Fruit fly (Drosophila melanogaster) S2 (cell line): ENCODE results near the gene pelo.

Experiments used
- CG8478 ChIP-seq: fragments of >200 bp; optimal IDR thresholded peaks from 2 replicates; lab custom pipeline; 2018
- CTCF ChIP-seq, 2 experiments: fragments of >200 bp; optimal IDR thresholded peaks; 2 replicates each; lab custom pipeline; 2018

The pelo gene

dm6 chr2L:9700454-9700853, at the start of gene pelo:
TSS of gene pelo (plus strand) at chr2L:9700810.
- TF ChIP-seq CG8478, result no peak

- TF ChIP-seq CTCF (optimal IDR thresholded peaks at IDR 0.05; lab: Kevin White, UChicago) (no peak), CG8478 (no peak)
These were observed 44.3 kb upstream of the pelo start, which contains the start of gene CG33299 for dm6 chr2L:9656300-9656699. TSS of gene CG33299 (plus strand) at chr2L:9656600.

- TF ChIP-seq CTCF (optimal IDR thresholded peaks at IDR 0.05; lab: Kevin White, UChicago) (no peak), CG8478 (no peak)
These were observed 43.1 kb upstream of the pelo start for dm6 chr2L:9657269-9658191.

dm6 chr2L:9660516-9660920, 40.1 kb upstream of the pelo start:
- no peak for TF ChIP-seq CG8478
- TF ChIP-seq CTCF (optimal IDR thresholded peaks at IDR 0.05; lab: Kevin White, UChicago), result no peak

- TF ChIP-seq CTCF (optimal IDR thresholded peaks at IDR 0.05; lab: Kevin White, UChicago) (no peak), CG8478 (no peak)
These were observed 37.6 kb upstream of the pelo start for dm6 chr2L:9662977-9663376.

dm6 chr2L:9669354-9669753, 31.3 kb upstream of the pelo start:
- TF ChIP-seq CTCF (optimal IDR thresholded peaks at IDR 0.05; lab: Kevin White, UChicago), result no peak
- TF ChIP-seq CG8478, result no peak

dm6 chr2L:9670909-9671422, 29.6 kb upstream of the pelo start:
- no peak for TF ChIP-seq CG8478
- TF ChIP-seq CTCF (optimal IDR thresholded peaks at IDR 0.05; lab: Kevin White, UChicago), result no peak

dm6 chr2L:9672246-9672645, 28.4 kb upstream of the pelo start:
- TF ChIP-seq CTCF (optimal IDR thresholded peaks at IDR 0.05; lab: Kevin White, UChicago) (no peak), CG8478 (no peak)

dm6 chr2L:9673235-9673634, 27.4 kb upstream of the pelo start:
- TF ChIP-seq CG8478, result no peak
- no peak for TF ChIP-seq CTCF (optimal IDR thresholded peaks at IDR 0.05; lab: Kevin White, UChicago)

- TF ChIP-seq CG8478 (no peak), CTCF (optimal IDR thresholded peaks at IDR 0.05; lab: Kevin White, UChicago) (no peak)
These were observed 23.5 kb upstream of the pelo start for dm6 chr2L:9677101-9677500.

dm6 chr2L:9679789-9680188, 20.8 kb upstream of the pelo start:
- TF ChIP-seq CTCF (optimal IDR thresholded peaks at IDR 0.05; lab: Kevin White, UChicago), result no peak
- TF ChIP-seq CG8478, result no peak

dm6 chr2L:9684108-9684507, 16.5 kb upstream of the pelo start:
- TF ChIP-seq CTCF (optimal IDR thresholded peaks at IDR 0.05; lab: Kevin White, UChicago) (no peak), CG8478 (no peak)

- no peak for TF ChIP-seq CG8478
- TF ChIP-seq CTCF (optimal IDR thresholded peaks at IDR 0.05; lab: Kevin White, UChicago), result no peak
These were observed 15.4 kb upstream of the pelo start for dm6 chr2L:9685184-9685583.

- TF ChIP-seq CG8478, result no peak
- TF ChIP-seq CTCF (optimal IDR thresholded peaks at IDR 0.05; lab: Kevin White, UChicago), result no peak
These were observed 14.6 kb upstream of the pelo start for dm6 chr2L:9685993-9686392.

- TF ChIP-seq CG8478, result no peak
- TF ChIP-seq CTCF (optimal IDR thresholded peaks at IDR 0.05; lab: Kevin White, UChicago), result no peak
These were observed 9.9 kb upstream of the pelo start for dm6 chr2L:9690550-9691197.

dm6 chr2L:9691230-9691629, 9.4 kb upstream of the pelo start:
- TF ChIP-seq CG8478 (no peak), CTCF (optimal IDR thresholded peaks at IDR 0.05; lab: Kevin White, UChicago) (no peak)
